Fruit fly (Drosophila melanogaster): ENCODE measurements around the gene CG5001.

DNA sequence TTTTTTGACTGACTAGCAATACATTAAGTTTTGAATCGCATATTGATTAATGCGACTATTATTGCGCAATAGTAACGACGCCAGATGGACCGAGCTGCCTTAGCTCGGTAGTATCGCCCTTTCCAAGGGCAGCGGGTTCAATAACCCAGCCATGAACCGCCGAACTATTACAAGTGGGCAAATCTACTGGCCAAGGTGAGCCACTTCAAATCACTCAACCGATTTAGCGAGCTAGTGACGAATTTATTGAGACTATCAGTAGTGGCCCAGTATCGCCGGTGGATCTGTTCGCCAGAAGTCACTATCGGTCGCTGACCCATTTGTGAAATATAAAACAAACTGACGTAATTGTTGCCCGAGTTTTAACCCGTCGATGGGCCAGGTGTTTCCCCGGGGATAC, 32.9 kb downstream of the CG5001 start:
- TF ChIP-seq ovo (GFP tag; optimal IDR thresholded peaks at IDR 0.05) (no peak), tj (GFP tag; optimal IDR thresholded peaks at IDR 0.05) (no peak), CG7101 (tag; optimal IDR thresholded peaks at IDR 0.05) (no peak), pad (GFP tag; optimal IDR thresholded peaks at IDR 0.05) (no peak), CG12768 (GFP tag; optimal IDR thresholded peaks at IDR 0.05) (no peak), CG5204 (GFP tag; optimal IDR thresholded peaks at IDR 0.05) (no peak), Crg-1 (GFP tag; optimal IDR thresholded peaks at IDR 0.05) (no peak), CG11617 (GFP tag; optimal IDR thresholded peaks at IDR 0.05) (no peak), Mnt (GFP tag; optimal IDR thresholded peaks at IDR 0.05) (no peak), cnc (optimal IDR thresholded peaks at IDR 0.05) (no peak), cic (GFP tag; optimal IDR thresholded peaks at IDR 0.05) (no peak)

Measured in whole organism, adult.